Worm (Caenorhabditis elegans) whole organism, L3 larva: Measurements from ENCODE around the gene ucp-4.
"Not testable (repeated sequence)": the region's sequence is repeated elsewhere in the genome, so short reads cannot be mapped to it uniquely, and the experiment has no call there.

Experiments used
- R02D3.7 ChIP-seq: fragments of 150-350 bp; optimal IDR thresholded peaks from 2 replicates; lab custom pipeline; 2014; ENCODE audit warnings: missing biosample characterization, missing genetic modification characterization
- ZK546.5 ChIP-seq: sonication (generic microtip); optimal IDR thresholded peaks from 2 replicates; lab custom pipeline; 2017; ENCODE audit warnings: missing biosample characterization, missing genetic modification characterization
- aly-2 ChIP-seq: fragments of 150-350 bp; optimal IDR thresholded peaks from 2 replicates; lab custom pipeline; 2014; ENCODE audit warnings: missing biosample characterization, missing genetic modification characterization
- ceh-16 ChIP-seq: sonication (generic microtip); optimal IDR thresholded peaks from 2 replicates; lab custom pipeline; 2017; ENCODE audit warnings: missing biosample characterization, missing genetic modification characterization
- ceh-28 ChIP-seq: fragments of 150-350 bp; optimal IDR thresholded peaks from 2 replicates; lab custom pipeline; 2014; ENCODE audit warnings: missing biosample characterization, missing genetic modification reagents, missing genetic modification characterization
- ceh-82 ChIP-seq: fragments of 150-350 bp; optimal IDR thresholded peaks from 2 replicates; lab custom pipeline; 2014; ENCODE audit warnings: missing biosample characterization, missing genetic modification characterization
- daf-12 ChIP-seq: fragments of 150-350 bp; optimal IDR thresholded peaks from 2 replicates; lab custom pipeline; 2014; ENCODE audit warnings: missing biosample characterization, missing genetic modification reagents, missing genetic modification characterization
- elt-1 ChIP-seq: fragments of 150-350 bp; optimal IDR thresholded peaks from 2 replicates; lab custom pipeline; 2014; ENCODE audit warnings: missing biosample characterization, missing genetic modification characterization
- elt-2 ChIP-seq: sonication (generic microtip); optimal IDR thresholded peaks from 2 replicates; lab custom pipeline; 2016; ENCODE audit warnings: missing genetic modification reagents, mild to moderate bottlenecking, missing genetic modification characterization, missing compliant biosample characterization
- fkh-10 ChIP-seq: sonication (generic microtip); optimal IDR thresholded peaks from 2 replicates; lab custom pipeline; 2017; ENCODE audit warnings: missing biosample characterization, missing genetic modification reagents, missing genetic modification characterization
- fkh-2 ChIP-seq: fragments of 150-350 bp; optimal IDR thresholded peaks from 2 replicates; lab custom pipeline; 2014; ENCODE audit warnings: missing biosample characterization, missing genetic modification reagents, missing genetic modification characterization
- fos-1 ChIP-seq: fragments of 150-350 bp; optimal IDR thresholded peaks from 2 replicates; lab custom pipeline; 2014; ENCODE audit warnings: missing biosample characterization, missing genetic modification characterization
- jun-1 ChIP-seq: fragments of 150-350 bp; optimal IDR thresholded peaks from 2 replicates; lab custom pipeline; 2014; ENCODE audit warnings: missing biosample characterization, missing genetic modification reagents, missing genetic modification characterization
- lin-15B ChIP-seq: fragments of 150-350 bp; optimal IDR thresholded peaks from 2 replicates; lab custom pipeline; 2014; ENCODE audit warnings: missing biosample characterization, missing genetic modification characterization
- lsy-12 ChIP-seq: sonication (generic microtip); optimal IDR thresholded peaks from 2 replicates; lab custom pipeline; 2016; ENCODE audit warnings: mild to moderate bottlenecking, missing genetic modification characterization, missing compliant biosample characterization
- mdl-1 ChIP-seq: fragments of 150-350 bp; optimal IDR thresholded peaks from 2 replicates; lab custom pipeline; 2014; ENCODE audit warnings: missing biosample characterization, missing genetic modification characterization
- nfya-1 ChIP-seq: sonication (generic microtip); optimal IDR thresholded peaks from 2 replicates; lab custom pipeline; 2017; ENCODE audit warnings: missing genetic modification characterization, mild to moderate bottlenecking, missing compliant biosample characterization, antibody characterized with exemption, moderate library complexity; ENCODE audit not compliant: insufficient read depth
- nhr-11 ChIP-seq: fragments of 150-350 bp; optimal IDR thresholded peaks from 2 replicates; lab custom pipeline; 2014; ENCODE audit warnings: missing biosample characterization, missing genetic modification characterization
- nhr-12 ChIP-seq: fragments of 150-350 bp; optimal IDR thresholded peaks from 2 replicates; lab custom pipeline; 2014; ENCODE audit warnings: missing biosample characterization, missing genetic modification characterization
- nhr-237 ChIP-seq: fragments of 150-350 bp; optimal IDR thresholded peaks from 2 replicates; lab custom pipeline; 2014; ENCODE audit warnings: missing biosample characterization, missing genetic modification characterization
- nhr-25 ChIP-seq: sonication (generic microtip); optimal IDR thresholded peaks from 2 replicates; lab custom pipeline; 2017; ENCODE audit warnings: missing biosample characterization, missing genetic modification characterization
- nhr-28 ChIP-seq: fragments of 150-350 bp; optimal IDR thresholded peaks from 2 replicates; lab custom pipeline; 2014; ENCODE audit warnings: missing biosample characterization, missing genetic modification characterization
- nhr-43 ChIP-seq: sonication (generic microtip); optimal IDR thresholded peaks from 2 replicates; lab custom pipeline; 2016; ENCODE audit warnings: mild to moderate bottlenecking, missing genetic modification characterization, missing compliant biosample characterization; ENCODE audit not compliant: poor library complexity, severe bottlenecking
- nhr-67 ChIP-seq: fragments of 150-350 bp; optimal IDR thresholded peaks from 2 replicates; lab custom pipeline; 2014; ENCODE audit warnings: missing biosample characterization, missing genetic modification characterization
- nhr-76 ChIP-seq: fragments of 150-350 bp; sonication (generic microtip); optimal IDR thresholded peaks from 5 replicates; lab custom pipeline; 2014; ENCODE audit warnings: missing biosample characterization, missing genetic modification characterization
- nhr-77 ChIP-seq: fragments of 150-350 bp; optimal IDR thresholded peaks from 2 replicates; lab custom pipeline; 2014; ENCODE audit warnings: missing biosample characterization, missing genetic modification characterization
- pqm-1 ChIP-seq: fragments of 150-350 bp; optimal IDR thresholded peaks from 2 replicates; lab custom pipeline; 2017; ENCODE audit warnings: missing biosample characterization, missing genetic modification characterization, inconsistent platforms
- sea-2 ChIP-seq: fragments of 150-350 bp; sonication (generic microtip); optimal IDR thresholded peaks from 4 replicates; lab custom pipeline; 2014; ENCODE audit warnings: missing biosample characterization, missing genetic modification reagents, missing genetic modification characterization
- skn-1 ChIP-seq: fragments of 150-350 bp; optimal IDR thresholded peaks from 2 replicates; lab custom pipeline; 2014; ENCODE audit warnings: missing biosample characterization, missing genetic modification characterization
- snpc-4 ChIP-seq: fragments of 150-350 bp; optimal IDR thresholded peaks from 2 replicates; lab custom pipeline; 2014; ENCODE audit warnings: missing biosample characterization, missing genetic modification characterization
- unc-39 ChIP-seq: sonication (generic microtip); optimal IDR thresholded peaks from 4 replicates; lab custom pipeline; 2017; ENCODE audit warnings: missing biosample characterization, missing genetic modification characterization
- unc-62 ChIP-seq: fragments of 150-350 bp; sonication (generic microtip); optimal IDR thresholded peaks from 4 replicates; lab custom pipeline; 2014; ENCODE audit warnings: missing biosample characterization, missing genetic modification reagents, missing genetic modification characterization
- ztf-11 ChIP-seq: fragments of 150-350 bp; optimal IDR thresholded peaks from 2 replicates; lab custom pipeline; 2014; ENCODE audit warnings: missing biosample characterization, missing genetic modification characterization
- ztf-4 ChIP-seq: fragments of 150-350 bp; optimal IDR thresholded peaks from 2 replicates; lab custom pipeline; 2014; ENCODE audit warnings: missing biosample characterization, missing genetic modification characterization

The ucp-4 gene

ce11 chrV:9373473-9373872 is 39.4 kb downstream of the ucp-4 start, which contains the start of gene E02C12.8:
Gene E02C12.8 (minus strand): TSS chrV:9373613.
- TF ChIP-seq nhr-76 = no peak
- peak; percentile 85 for TF ChIP-seq elt-2 (tag; lab: Kevin White, UChicago)
- peak; percentile 75 for TF ChIP-seq pqm-1 (tag; lab: Kevin White, UChicago)

- TF ChIP-seq nhr-28 (tag; lab: Kevin White, UChicago) (no peak), ztf-4 (tag; lab: Kevin White, UChicago) (no peak), ZK546.5 (tag; lab: Kevin White, UChicago) (no peak), unc-62 (no peak), mdl-1 (tag; lab: Kevin White, UChicago) (no peak), nhr-77 (no peak), nhr-12 (no peak), fkh-2 (no peak), ceh-28 (tag; lab: Kevin White, UChicago) (no peak), elt-2 (tag; lab: Kevin White, UChicago) (no peak), nhr-67 (tag; lab: Kevin White, UChicago) (no peak), nfya-1 (no peak), sea-2 (GFP tag; lab: Kevin White, UChicago) (no peak), elt-1 (tag; lab: Kevin White, UChicago) (no peak), jun-1 (tag; lab: Kevin White, UChicago) (no peak), lsy-12 (tag; lab: Kevin White, UChicago) (no peak), aly-2 (no peak)
Measured at ce11 chrV:9375378-9375777, 41.3 kb downstream of the ucp-4 start, which contains the start of gene E02C12.9. Gene E02C12.9 (minus strand): TSS chrV:9375478.

DNA sequence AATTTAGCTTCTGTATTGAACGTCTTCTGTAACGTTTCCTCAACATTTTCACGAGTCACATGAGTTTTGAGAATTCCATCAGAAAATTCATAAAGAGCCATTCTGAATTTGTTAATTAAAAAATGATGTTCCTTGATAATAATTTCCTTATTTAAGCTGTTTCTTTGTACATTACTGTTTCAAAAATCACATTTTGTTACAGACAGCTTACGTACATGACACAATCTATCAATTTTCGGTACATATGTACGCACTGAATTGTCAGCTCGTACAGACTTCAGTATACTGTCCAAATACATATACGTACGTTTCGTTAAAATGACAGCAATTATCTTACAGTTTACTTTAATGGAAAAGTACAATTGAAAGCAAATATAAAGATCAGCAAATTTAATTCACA is 42.3 kb downstream of the ucp-4 start, which contains the start of gene E02C12.19:
E02C12.19 (minus strand) TSS at position 101 of the 400 bp plus-strand sequence.
- no peak for TF ChIP-seq ztf-4 (tag; lab: Kevin White, UChicago)
- no peak for TF ChIP-seq snpc-4 (tag; lab: Kevin White, UChicago)
- TF ChIP-seq nhr-76 = no peak
- no peak for TF ChIP-seq ztf-11 (tag; lab: Kevin White, UChicago)
- TF ChIP-seq ceh-82 = no peak
- TF ChIP-seq nhr-25 (tag; lab: Kevin White, UChicago) = no peak
- TF ChIP-seq ceh-16 (tag; lab: Kevin White, UChicago) = no peak
- TF ChIP-seq R02D3.7 = no peak
- no peak for TF ChIP-seq fos-1 (tag; lab: Kevin White, UChicago)
- TF ChIP-seq sea-2 (GFP tag; lab: Kevin White, UChicago) = no peak
- TF ChIP-seq elt-1 (tag; lab: Kevin White, UChicago) = no peak
- no peak for TF ChIP-seq lsy-12 (tag; lab: Kevin White, UChicago)
- no peak for TF ChIP-seq nhr-237
- no peak for TF ChIP-seq ZK546.5 (tag; lab: Kevin White, UChicago)
- no peak for TF ChIP-seq nhr-12
- TF ChIP-seq fkh-2 = no peak
- no peak for TF ChIP-seq nhr-43
- no peak for TF ChIP-seq lin-15B (tag; lab: Kevin White, UChicago)
- TF ChIP-seq nhr-67 (tag; lab: Kevin White, UChicago) = no peak
- TF ChIP-seq, all 47 proteins: peak for 0

- TF ChIP-seq jun-1 (tag; lab: Kevin White, UChicago) = no peak
- TF ChIP-seq nhr-77 = no peak
- no peak for TF ChIP-seq fos-1 (tag; lab: Kevin White, UChicago)
- TF ChIP-seq fkh-10 (GFP tag; lab: Kevin White, UChicago) = no peak
- no peak for TF ChIP-seq nfya-1
- TF ChIP-seq skn-1 (tag; lab: Kevin White, UChicago) = no peak
Measured at ce11 chrV:9378335-9378734, 44.2 kb downstream of the ucp-4 start, which contains the start of gene E02C12.10. Gene E02C12.10 (minus strand): TSS chrV:9378409.

- not testable (repeated sequence) for TF ChIP-seq unc-39 (tag; lab: Kevin White, UChicago); lin-15B (tag; lab: Kevin White, UChicago); R02D3.7
- TF ChIP-seq, all 47 proteins: peak for 0; not testable (repeated sequence) for 47
Measured at ce11 chrV:9379808-9380207, 45.7 kb downstream of the ucp-4 start, which contains the start of gene E02C12.11. Gene E02C12.11 (minus strand): TSS chrV:9379908.

- no peak for TF ChIP-seq nhr-77
- TF ChIP-seq nhr-11 (tag; lab: Kevin White, UChicago) = no peak
- TF ChIP-seq sea-2 (GFP tag; lab: Kevin White, UChicago) = no peak
- TF ChIP-seq R02D3.7 = no peak
- TF ChIP-seq aly-2 = no peak
- no peak for TF ChIP-seq ceh-28 (tag; lab: Kevin White, UChicago)
- no peak for TF ChIP-seq skn-1 (tag; lab: Kevin White, UChicago)
- no peak for TF ChIP-seq elt-1 (tag; lab: Kevin White, UChicago)
- TF ChIP-seq nhr-28 (tag; lab: Kevin White, UChicago) = no peak
- TF ChIP-seq ceh-82 = no peak
- no peak for TF ChIP-seq jun-1 (tag; lab: Kevin White, UChicago)
- TF ChIP-seq nhr-12 = no peak
- no peak for TF ChIP-seq fos-1 (tag; lab: Kevin White, UChicago)
- no peak for TF ChIP-seq nhr-43
- TF ChIP-seq lin-15B (tag; lab: Kevin White, UChicago) = no peak
- TF ChIP-seq daf-12 (tag; lab: Kevin White, UChicago) = no peak
- TF ChIP-seq fkh-2 = no peak
Measured at ce11 chrV:9381846-9382363, 47.8 kb downstream of the ucp-4 start, which contains the start of gene E02C12.12. Gene E02C12.12 (minus strand): TSS chrV:9382313.
